Worm (Caenorhabditis elegans): Measurements from ENCODE around the gene clec-71.
A peak's percentile ranks its signal among the peaks of the same experiment; 100 is the strongest.
"Not testable (repeated sequence)": the region's sequence is repeated elsewhere in the genome, so short reads cannot be mapped to it uniquely, and the experiment has no call there.

The clec-71 gene

ce11 chrIV:3911848-3912247 is 25.4 kb upstream of the clec-71 start, which contains the start of gene F56D6.18:
Gene F56D6.18 (minus strand): TSS chrIV:3911948.
- TF ChIP-seq ceh-88 (GFP tag; IDR thresholded peaks at IDR 0.05); isw-1 (GFP tag; IDR thresholded peaks at IDR 0.05); blmp-1 (tag; optimal IDR thresholded peaks at IDR 0.05): not testable (repeated sequence)

ce11 chrIV:3912598-3912997 is 24.7 kb upstream of the clec-71 start, which contains the start of gene F56D6.20:
Gene F56D6.20 (plus strand): TSS chrIV:3912898.
- no peak for TF ChIP-seq fos-1 (tag; optimal IDR thresholded peaks at IDR 0.05)
- TF ChIP-seq sptf-1 (tag; optimal IDR thresholded peaks at IDR 0.05) = no peak
- TF ChIP-seq lin-13 (GFP tag; optimal IDR thresholded peaks at IDR 0.05) = no peak
- no peak for TF ChIP-seq C16A3.4 (tag; optimal IDR thresholded peaks at IDR 0.05)
- no peak for TF ChIP-seq fkh-4 (tag; optimal IDR thresholded peaks at IDR 0.05; ENCODE audit: borderline replicate concordance)
- no peak for TF ChIP-seq mef-2 (tag; optimal IDR thresholded peaks at IDR 0.05)
- no peak for TF ChIP-seq C34B4.2 (tag; optimal IDR thresholded peaks at IDR 0.05)
- TF ChIP-seq hlh-4 (tag; optimal IDR thresholded peaks at IDR 0.05) = no peak
- no peak for TF ChIP-seq rnt-1 (tag; optimal IDR thresholded peaks at IDR 0.05)
- no peak for TF ChIP-seq lin-35 (GFP tag; optimal IDR thresholded peaks at IDR 0.05)
- no peak for TF ChIP-seq xbp-1 (tag; optimal IDR thresholded peaks at IDR 0.05)
- TF ChIP-seq nhr-12 (tag; optimal IDR thresholded peaks at IDR 0.05) = no peak
- no peak for TF ChIP-seq lsy-2 (tag; optimal IDR thresholded peaks at IDR 0.05)
- TF ChIP-seq fkh-8 (tag; optimal IDR thresholded peaks at IDR 0.05) = no peak
- no peak for TF ChIP-seq unc-62 (GFP tag; optimal IDR thresholded peaks at IDR 0.05)
- no peak for TF ChIP-seq tbx-2 (tag; optimal IDR thresholded peaks at IDR 0.05)
- no peak for TF ChIP-seq hpl-2 (GFP tag; optimal IDR thresholded peaks at IDR 0.05)
- TF ChIP-seq tlp-1 (tag; optimal IDR thresholded peaks at IDR 0.05) = no peak

- TF ChIP-seq lin-35 (GFP tag; optimal IDR thresholded peaks at IDR 0.05) = no peak
- TF ChIP-seq ztf-11 (tag; optimal IDR thresholded peaks at IDR 0.05) = no peak
- TF ChIP-seq efl-1 (optimal IDR thresholded peaks at IDR 0.05) = no peak
- peak in 1 of 2 experiments; percentile 64 for TF ChIP-seq efl-1 (GFP tag; optimal IDR thresholded peaks at IDR 0.05 in 1 of 2)
- no peak for TF ChIP-seq unc-130 (tag; optimal IDR thresholded peaks at IDR 0.05)
Observed at ce11 chrIV:3914462-3914861, 22.8 kb upstream of the clec-71 start, which contains the start of gene F56D6.19. Gene F56D6.19 (plus strand): TSS chrIV:3914762.

- TF ChIP-seq C16A3.4 (tag; optimal IDR thresholded peaks at IDR 0.05) (no peak), lin-14 (GFP tag; optimal IDR thresholded peaks at IDR 0.05) (no peak), zag-1 (tag; optimal IDR thresholded peaks at IDR 0.05) (no peak), ets-5 (GFP tag; IDR thresholded peaks at IDR 0.05) (no peak), nhr-76 (tag; optimal IDR thresholded peaks at IDR 0.05) (no peak), unc-62 (GFP tag; optimal IDR thresholded peaks at IDR 0.05) (no peak), grh-1 (GFP tag; IDR thresholded peaks at IDR 0.05) (no peak), rnt-1 (tag; optimal IDR thresholded peaks at IDR 0.05) (no peak), elt-3 (tag; optimal IDR thresholded peaks at IDR 0.05) (no peak)
Observed at ce11 chrIV:3915296-3915695, 22.0 kb upstream of the clec-71 start, which contains the start of gene srz-20. Gene srz-20 (plus strand): TSS chrIV:3915596.

- TF ChIP-seq alr-1 (tag; optimal IDR thresholded peaks at IDR 0.05; ENCODE audit: borderline replicate concordance) (no peak), nhr-19 (GFP tag; conservative IDR thresholded peaks at IDR 0.05) (no peak), nhr-12 (tag; optimal IDR thresholded peaks at IDR 0.05) (no peak), vab-15 (tag; optimal IDR thresholded peaks at IDR 0.05) (no peak), nhr-77 (tag; optimal IDR thresholded peaks at IDR 0.05) (no peak)
Observed at ce11 chrIV:3917405-3917804, 19.9 kb upstream of the clec-71 start, which contains the start of gene F56D6.14. Gene F56D6.14 (plus strand): TSS chrIV:3917705.

Measured in whole organism, L1 larva.